Worm (Caenorhabditis elegans) whole organism, L4/young adult: ENCODE measurements around the gene hbl-1.

Source experiments
- dao-5 ChIP-seq: sonication (generic microtip); optimal IDR thresholded peaks from 2 replicates; lab custom pipeline; 2016; ENCODE audit warnings: missing genotype, missing genetic modification characterization, moderate library complexity, missing compliant biosample characterization
- him-1 ChIP-seq: sonication (generic microtip); optimal IDR thresholded peaks from 2 replicates; lab custom pipeline; 2016; ENCODE audit warnings: missing genotype, missing genetic modification reagents, missing genetic modification characterization, missing compliant biosample characterization

ce11 chrX:5772538-5773154, 49.3 kb upstream of the hbl-1 start:
- no peak for TF ChIP-seq him-1 (tag; lab: Kevin White, UChicago)
- no peak for TF ChIP-seq dao-5 (tag; lab: Kevin White, UChicago)
